Fruit fly (Drosophila melanogaster) whole organism, embryonic: Measurements from ENCODE around the gene Polr3G.

ENCODE experiments used
- Ada2b ChIP-seq: fragments of 200-800 bp; sonication (Bioruptor generic); IDR thresholded peaks from 2 replicates; pipeline ENCODE4 v1.3.6; 2022; ENCODE audit warnings: missing biosample characterization, missing genetic modification characterization
- Adf1 ChIP-seq: fragments of 200-800 bp; sonication (Bioruptor generic); IDR thresholded peaks from 2 replicates; pipeline ENCODE4 v1.3.6; 2022; ENCODE audit warnings: missing biosample characterization, missing genetic modification characterization
- CG10147 ChIP-seq: fragments of 200-800 bp; sonication (Bioruptor generic); optimal IDR thresholded peaks from 2 replicates; lab custom pipeline; 2019; ENCODE audit warnings: missing biosample characterization, mild to moderate bottlenecking, missing genetic modification characterization, moderate library complexity
- CG10209 ChIP-seq: fragments of 200-800 bp; sonication (Bioruptor generic); optimal IDR thresholded peaks from 3 replicates; lab custom pipeline; 2017; ENCODE audit warnings: missing biosample characterization, mild to moderate bottlenecking, missing genetic modification characterization, missing genetic modification reagents
- CG10543 ChIP-seq: fragments of 200-800 bp; sonication (Bioruptor generic); optimal IDR thresholded peaks from 3 replicates; lab custom pipeline; 2017; ENCODE audit warnings: missing biosample characterization, mild to moderate bottlenecking, missing genetic modification characterization, moderate library complexity
- CG10565 ChIP-seq: fragments of 200-800 bp; sonication (Bioruptor generic); optimal IDR thresholded peaks from 3 replicates; lab custom pipeline; 2016; ENCODE audit warnings: missing biosample characterization, mild to moderate bottlenecking, missing genetic modification characterization
- CG10654 ChIP-seq: fragments of 200-800 bp; sonication (Bioruptor generic); optimal IDR thresholded peaks from 2 replicates; lab custom pipeline; 2016; ENCODE audit warnings: missing biosample characterization, missing genetic modification characterization
- CG10959 ChIP-seq: fragments of 200-800 bp; sonication (Bioruptor generic); IDR thresholded peaks from 2 replicates; pipeline ENCODE4 v1.3.6; 2022; ENCODE audit warnings: missing biosample characterization, missing genetic modification characterization
- CG11398 ChIP-seq: fragments of 200-800 bp; sonication (Bioruptor generic); optimal IDR thresholded peaks from 2 replicates; lab custom pipeline; 2016; ENCODE audit warnings: missing biosample characterization, missing genetic modification characterization
- CG14014 ChIP-seq: fragments of 200-800 bp; sonication (Bioruptor generic); IDR thresholded peaks from 2 replicates; pipeline ENCODE4 v1.3.6; 2022; ENCODE audit warnings: missing biosample characterization, missing genetic modification characterization
- CG14710 ChIP-seq: fragments of 200-800 bp; sonication (Bioruptor generic); optimal IDR thresholded peaks from 3 replicates; lab custom pipeline; 2019; ENCODE audit warnings: missing biosample characterization, mild to moderate bottlenecking, missing genetic modification characterization, moderate library complexity
- CG16779 ChIP-seq: fragments of 200-800 bp; sonication (Bioruptor generic); IDR thresholded peaks from 2 replicates; pipeline ENCODE4 v1.3.6; 2022; ENCODE audit warnings: missing biosample characterization, missing genetic modification characterization
- CG16813 ChIP-seq: fragments of 200-800 bp; sonication (Bioruptor generic); IDR thresholded peaks from 3 replicates; pipeline ENCODE4 v1.3.6; 2022; ENCODE audit warnings: missing biosample characterization, missing genetic modification characterization; ENCODE audit not compliant: partially characterized antibody
- CG16863 ChIP-seq: fragments of 200-800 bp; sonication (Bioruptor generic); optimal IDR thresholded peaks from 3 replicates; lab custom pipeline; 2016; ENCODE audit warnings: missing biosample characterization, missing genetic modification characterization
- CG17385 ChIP-seq: fragments of 200-800 bp; sonication (Bioruptor generic); optimal IDR thresholded peaks from 3 replicates; lab custom pipeline; 2018; ENCODE audit warnings: missing biosample characterization, mild to moderate bottlenecking, missing genetic modification characterization
- CG1792 ChIP-seq: fragments of 200-800 bp; sonication (Bioruptor generic); optimal IDR thresholded peaks from 2 replicates; lab custom pipeline; 2016; ENCODE audit warnings: missing biosample characterization, missing genetic modification characterization
- CG18476 ChIP-seq: fragments of 200-800 bp; sonication (Bioruptor generic); optimal IDR thresholded peaks from 2 replicates; lab custom pipeline; 2016; ENCODE audit warnings: missing biosample characterization, mild to moderate bottlenecking, missing genetic modification characterization
- CG2129 ChIP-seq: fragments of 200-800 bp; sonication (Bioruptor generic); IDR thresholded peaks from 2 replicates; pipeline ENCODE4 v1.3.6; 2022; ENCODE audit warnings: missing biosample characterization, missing genetic modification characterization; ENCODE audit not compliant: partially characterized antibody
- CG3281 ChIP-seq: fragments of 200-800 bp; sonication (Bioruptor generic); optimal IDR thresholded peaks from 3 replicates; lab custom pipeline; 2017; ENCODE audit warnings: missing biosample characterization, mild to moderate bottlenecking, missing genetic modification characterization
- CG6813 ChIP-seq: fragments of 200-800 bp; sonication (Bioruptor generic); optimal IDR thresholded peaks from 2 replicates; lab custom pipeline; 2017; ENCODE audit warnings: missing biosample characterization, missing genetic modification characterization, mild to moderate bottlenecking, moderate library complexity, missing genetic modification reagents
- CG8281 ChIP-seq: fragments of 200-800 bp; sonication (Bioruptor generic); optimal IDR thresholded peaks from 2 replicates; lab custom pipeline; 2018; ENCODE audit warnings: missing biosample characterization, mild to moderate bottlenecking, missing genetic modification characterization, moderate library complexity
- CG8290 ChIP-seq, 3 experiments: fragments of 200-800 bp; sonication (Bioruptor generic); optimal IDR thresholded peaks; 2 replicates each; lab custom pipeline; 2016 to 2019; ENCODE audit warnings: missing biosample characterization in 3 of 3, missing genetic modification characterization in 3 of 3, mild to moderate bottlenecking in 2 of 3, moderate library complexity in 1 of 3
- CG8944 ChIP-seq: fragments of 200-800 bp; sonication (Bioruptor generic); optimal IDR thresholded peaks from 3 replicates; lab custom pipeline; 2016; ENCODE audit warnings: missing biosample characterization, missing genetic modification characterization
- CG9727 ChIP-seq: fragments of 200-800 bp; sonication (Bioruptor generic); optimal IDR thresholded peaks from 3 replicates; lab custom pipeline; 2017; ENCODE audit warnings: missing biosample characterization, mild to moderate bottlenecking, missing genetic modification characterization
- CG9817 ChIP-seq: fragments of 200-800 bp; sonication (Bioruptor generic); optimal IDR thresholded peaks from 2 replicates; lab custom pipeline; 2018; ENCODE audit warnings: missing biosample characterization, mild to moderate bottlenecking, missing genetic modification characterization, moderate library complexity
- CG9876 ChIP-seq: fragments of 200-800 bp; sonication (Bioruptor generic); optimal IDR thresholded peaks from 2 replicates; lab custom pipeline; 2016; ENCODE audit warnings: missing biosample characterization, missing genetic modification characterization
- Chrac-16 ChIP-seq: fragments of 200-800 bp; sonication (Bioruptor generic); optimal IDR thresholded peaks from 3 replicates; lab custom pipeline; 2016; ENCODE audit warnings: missing biosample characterization, missing genetic modification characterization
- D ChIP-seq, 2 experiments: fragments of 200-800 bp in 1 of 2; fragments of >200 bp in 1 of 2; sonication (Bioruptor generic) in 1 of 2; optimal IDR thresholded peaks; 2 replicates in 1 of 2; 3 replicates in 1 of 2; lab custom pipeline; 2017; ENCODE audit warnings: mild to moderate bottlenecking in 1 of 2, missing biosample characterization in 1 of 2, missing genetic modification characterization in 1 of 2, missing genetic modification reagents in 1 of 2
- Dref ChIP-seq: fragments of 200-800 bp; sonication (Bioruptor generic); IDR thresholded peaks from 2 replicates; pipeline ENCODE4 v1.3.6; 2022; ENCODE audit warnings: missing biosample characterization, missing genetic modification characterization
- E2f1 ChIP-seq: fragments of 200-800 bp; sonication (Bioruptor generic); IDR thresholded peaks from 2 replicates; pipeline ENCODE4 v1.3.6; 2022; ENCODE audit warnings: missing biosample characterization, missing genetic modification characterization
- Hey ChIP-seq: fragments of 200-800 bp; sonication (Bioruptor generic); optimal IDR thresholded peaks from 3 replicates; lab custom pipeline; 2018; ENCODE audit warnings: missing biosample characterization, mild to moderate bottlenecking, missing genetic modification characterization
- Mrtf ChIP-seq: fragments of 200-800 bp; sonication (Bioruptor generic); IDR thresholded peaks from 3 replicates; pipeline ENCODE4 v1.3.6; 2022; ENCODE audit warnings: missing biosample characterization, missing genetic modification characterization
- NFAT ChIP-seq: fragments of 200-800 bp; sonication (Bioruptor generic); IDR thresholded peaks from 2 replicates; pipeline ENCODE4 v1.3.6; 2022; ENCODE audit warnings: missing biosample characterization, missing genetic modification characterization
- Ssrp ChIP-seq: fragments of 200-800 bp; sonication (Bioruptor generic); optimal IDR thresholded peaks from 2 replicates; lab custom pipeline; 2018; ENCODE audit warnings: missing biosample characterization, mild to moderate bottlenecking, missing genetic modification characterization, moderate library complexity
- Taf1 ChIP-seq: fragments of 200-800 bp; sonication (Bioruptor generic); IDR thresholded peaks from 2 replicates; pipeline ENCODE4 v1.3.6; 2022; ENCODE audit warnings: missing biosample characterization, missing genetic modification characterization
- Vsx1 ChIP-seq: fragments of 200-800 bp; sonication (Bioruptor generic); optimal IDR thresholded peaks from 2 replicates; lab custom pipeline; 2017; ENCODE audit warnings: missing biosample characterization, mild to moderate bottlenecking, missing genetic modification characterization, missing genetic modification reagents
- al ChIP-seq: fragments of 200-800 bp; sonication (Bioruptor generic); IDR thresholded peaks from 2 replicates; pipeline ENCODE4 v1.3.6; 2022; ENCODE audit warnings: missing biosample characterization, missing genetic modification characterization
- bab2 ChIP-seq: fragments of 200-800 bp; sonication (Bioruptor generic); optimal IDR thresholded peaks from 2 replicates; lab custom pipeline; 2016; ENCODE audit warnings: missing biosample characterization, missing genetic modification characterization
- cg ChIP-seq: fragments of 200-800 bp; sonication (Bioruptor generic); optimal IDR thresholded peaks from 3 replicates; lab custom pipeline; 2019; ENCODE audit warnings: missing biosample characterization, mild to moderate bottlenecking, missing genetic modification characterization, moderate library complexity
- chn ChIP-seq: fragments of 200-800 bp; sonication (Bioruptor generic); optimal IDR thresholded peaks from 2 replicates; lab custom pipeline; 2016; ENCODE audit warnings: missing biosample characterization, missing genetic modification characterization
- danr ChIP-seq: fragments of 200-800 bp; sonication (Bioruptor generic); IDR thresholded peaks from 2 replicates; pipeline ENCODE4 v1.3.6; 2022; ENCODE audit warnings: missing biosample characterization, missing genetic modification characterization
- dmrt11E ChIP-seq: fragments of 200-800 bp; sonication (Bioruptor generic); optimal IDR thresholded peaks from 3 replicates; lab custom pipeline; 2018; ENCODE audit warnings: missing biosample characterization, mild to moderate bottlenecking, missing genetic modification characterization, moderate library complexity
- dmrt99B ChIP-seq: fragments of 200-800 bp; sonication (Bioruptor generic); optimal IDR thresholded peaks from 2 replicates; lab custom pipeline; 2018; ENCODE audit warnings: missing biosample characterization, mild to moderate bottlenecking, missing genetic modification characterization, moderate library complexity
- dysf ChIP-seq: fragments of 200-800 bp; sonication (Bioruptor generic); IDR thresholded peaks from 3 replicates; pipeline ENCODE4 v1.3.6; 2022; ENCODE audit warnings: missing biosample characterization, missing genetic modification characterization
- gce ChIP-seq: fragments of 200-800 bp; sonication (Bioruptor generic); IDR thresholded peaks from 3 replicates; pipeline ENCODE4 v1.3.6; 2022; ENCODE audit warnings: missing biosample characterization, missing genetic modification characterization
- ind ChIP-seq: fragments of 200-800 bp; sonication (Bioruptor generic); optimal IDR thresholded peaks from 3 replicates; lab custom pipeline; 2016; ENCODE audit warnings: missing biosample characterization, missing genetic modification characterization
- insv ChIP-seq, 2 experiments: fragments of 200-800 bp; sonication (Bioruptor generic); optimal IDR thresholded peaks; 3 replicates each; lab custom pipeline; 2016 to 2018; ENCODE audit warnings: missing biosample characterization in 2 of 2, missing genetic modification characterization in 2 of 2
- toy ChIP-seq: fragments of 200-800 bp; sonication (Bioruptor generic); IDR thresholded peaks from 2 replicates; pipeline ENCODE4 v1.3.6; 2022; ENCODE audit warnings: missing biosample characterization, missing genetic modification characterization
- trem ChIP-seq: fragments of 200-800 bp; optimal IDR thresholded peaks from 3 replicates; lab custom pipeline; 2019; ENCODE audit warnings: missing biosample characterization, mild to moderate bottlenecking, missing genetic modification characterization, moderate library complexity
- tx ChIP-seq: fragments of 200-800 bp; sonication (Bioruptor generic); optimal IDR thresholded peaks from 2 replicates; lab custom pipeline; 2016; ENCODE audit warnings: missing biosample characterization, missing genetic modification characterization
- vfl ChIP-seq: fragments of 200-800 bp; sonication (Bioruptor generic); optimal IDR thresholded peaks from 2 replicates; lab custom pipeline; 2016; ENCODE audit warnings: missing biosample characterization, missing genetic modification characterization

The Polr3G gene

dm6 chr3L:17465804-17466203 is 38.9 kb upstream of the Polr3G start, which contains the start of gene QIL1:
QIL1 (plus strand) TSS chr3L:17465945.
- TF ChIP-seq tx (GFP tag; lab: Kevin White, UChicago), result no peak
- TF ChIP-seq danr (GFP tag; lab: Robert Waterston, UW), result no peak
- TF ChIP-seq Hey, result no peak
- TF ChIP-seq CG18476 (GFP tag; lab: Kevin White, UChicago), result no peak
- TF ChIP-seq CG10209 (GFP tag; lab: Kevin White, UChicago), result no peak
- no peak for TF ChIP-seq NFAT (GFP tag; lab: Robert Waterston, UW)
- TF ChIP-seq Ssrp (tag; lab: Kevin White, UChicago), result no peak
- no peak for TF ChIP-seq CG1792 (GFP tag; lab: Kevin White, UChicago)
- TF ChIP-seq CG14710, result peak; percentile 69
- TF ChIP-seq CG16779, result no peak
- TF ChIP-seq CG8944 (GFP tag; lab: Kevin White, UChicago), result no peak
- TF ChIP-seq CG10147 (GFP tag; lab: Kevin White, UChicago), result no peak
- peak; percentile 77 for TF ChIP-seq trem
- no peak for TF ChIP-seq CG16813 (GFP tag; lab: Robert Waterston, UW)
- no peak for TF ChIP-seq Chrac-16 (GFP tag; lab: Kevin White, UChicago)
- no peak for TF ChIP-seq CG10959
- TF ChIP-seq CG2129, result no peak
- TF ChIP-seq Taf1 (GFP tag; lab: Robert Waterston, UW), result no peak
- TF ChIP-seq Vsx1 (GFP tag; lab: Kevin White, UChicago), result no peak
- TF ChIP-seq CG3281 (GFP tag; lab: Kevin White, UChicago), result no peak
- TF ChIP-seq CG16863 (GFP tag; lab: Kevin White, UChicago), result no peak
- no peak for TF ChIP-seq D (optimal IDR thresholded peaks at IDR 0.05; lab: Kevin White, UChicago)
- no peak for TF ChIP-seq D (GFP tag; optimal IDR thresholded peaks at IDR 0.05; lab: Kevin White, UChicago)
- no peak for TF ChIP-seq bab2 (GFP tag; lab: Kevin White, UChicago)
- TF ChIP-seq CG10565 (GFP tag; lab: Kevin White, UChicago), result no peak
- no peak for TF ChIP-seq chn (GFP tag; lab: Kevin White, UChicago)
- TF ChIP-seq CG11398 (GFP tag; lab: Kevin White, UChicago), result no peak
- no peak for TF ChIP-seq E2f1 (GFP tag; lab: Robert Waterston, UW)
- no peak for TF ChIP-seq CG10543
- TF ChIP-seq CG9727 (GFP tag; lab: Kevin White, UChicago), result no peak
- no peak for TF ChIP-seq CG10654 (GFP tag; lab: Kevin White, UChicago)
- no peak for TF ChIP-seq al (GFP tag; lab: Robert Waterston, UW)
- TF ChIP-seq Dref (GFP tag; lab: Robert Waterston, UW), result peak; percentile 44; the same call in 1 of the 2 replicates
- TF ChIP-seq CG8281 (tag; lab: Kevin White, UChicago), result no peak
- TF ChIP-seq dmrt99B (tag; lab: Kevin White, UChicago), result no peak
- no peak for TF ChIP-seq ind (GFP tag; lab: Kevin White, UChicago)
- no peak for TF ChIP-seq CG9817 (tag; lab: Kevin White, UChicago)
- TF ChIP-seq Ada2b (GFP tag; lab: Robert Waterston, UW), result no peak
- no peak for TF ChIP-seq gce (GFP tag; lab: Robert Waterston, UW)
- TF ChIP-seq Adf1 (GFP tag; lab: Robert Waterston, UW), result no peak
- TF ChIP-seq insv (GFP tag; optimal IDR thresholded peaks at IDR 0.05; lab: Kevin White, UChicago), result no peak
- no peak for TF ChIP-seq CG17385 (GFP tag; lab: Kevin White, UChicago)
- peak; percentile 44 for TF ChIP-seq CG8290 (GFP tag; optimal IDR thresholded peaks at IDR 0.05; lab: Kevin White, UChicago)
- peak in 1 of 2 experiments; percentile 33 for TF ChIP-seq CG8290 (tag; optimal IDR thresholded peaks at IDR 0.05; lab: Kevin White, UChicago)
- no peak for TF ChIP-seq dmrt11E (tag; lab: Kevin White, UChicago)
- no peak for TF ChIP-seq Mrtf (GFP tag; lab: Robert Waterston, UW)
- no peak for TF ChIP-seq CG9876 (GFP tag; lab: Kevin White, UChicago)
- no peak for TF ChIP-seq CG6813 (GFP tag; lab: Kevin White, UChicago)
- TF ChIP-seq toy (GFP tag; lab: Robert Waterston, UW), result no peak
- no peak for TF ChIP-seq vfl (GFP tag; lab: Kevin White, UChicago)
- TF ChIP-seq CG14014 (GFP tag; lab: Robert Waterston, UW), result no peak
- no peak for TF ChIP-seq cg (GFP tag; lab: Kevin White, UChicago)
- no peak for TF ChIP-seq dysf
